Comparison of ENCODE assay signal across 1 fruit fly cellular context in the genomic region with DNA sequence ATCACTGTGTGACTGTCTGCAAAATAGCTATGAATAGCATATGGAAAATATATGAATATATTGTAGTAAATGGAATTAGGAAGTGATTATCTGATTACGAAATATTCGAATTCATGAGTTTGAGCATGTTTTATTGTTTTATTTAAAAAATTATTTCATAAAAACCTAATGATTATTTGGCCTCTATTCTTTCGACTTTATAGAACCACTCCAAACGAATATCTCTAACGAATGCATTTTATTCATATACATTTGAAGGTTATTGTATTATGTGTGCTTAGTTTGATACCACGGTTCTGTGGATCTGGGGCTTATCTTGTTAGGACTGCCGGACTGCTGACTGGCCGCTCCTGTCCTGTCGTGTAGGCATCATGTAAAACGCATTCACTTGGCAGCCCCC.
TF ChIP-seq lines count a peak whose summit lies in the region.

No protein-coding gene starts in this region.

TF ChIP-seq in whole organism, prepupa, 60 proteins besides CTCF, POLR2A, EP300 and RAD21 (continued from another document):
- TF ChIP-seq Lpt (GFP tag; optimal IDR thresholded peaks at IDR 0.05; lab: Kevin White, UChicago) (no peak), acj6 (GFP tag; optimal IDR thresholded peaks at IDR 0.05; lab: Kevin White, UChicago) (peak; percentile 61), vri (GFP tag; optimal IDR thresholded peaks at IDR 0.05; lab: Kevin White, UChicago) (peak; percentile 34), Eip75B (GFP tag; optimal IDR thresholded peaks at IDR 0.05; lab: Kevin White, UChicago) (peak; percentile 44), dsx (GFP tag; optimal IDR thresholded peaks at IDR 0.05; lab: Kevin White, UChicago; ENCODE audit: poor library complexity, severe bottlenecking) (peak; percentile 31), CG3919 (GFP tag; optimal IDR thresholded peaks at IDR 0.05; lab: Kevin White, UChicago) (peak; percentile 56), achi (GFP tag; optimal IDR thresholded peaks at IDR 0.05; lab: Kevin White, UChicago) (peak; percentile 68), CG11902 (GFP tag; optimal IDR thresholded peaks at IDR 0.05; lab: Kevin White, UChicago) (no peak), Sox14 (GFP tag; optimal IDR thresholded peaks at IDR 0.05; lab: Kevin White, UChicago) (peak; percentile 72), CG10669 (GFP tag; optimal IDR thresholded peaks at IDR 0.05; lab: Kevin White, UChicago) (peak; percentile 38), svp (GFP tag; lab: Kevin White, UChicago) (peak; percentile 80), fd85E (GFP tag; optimal IDR thresholded peaks at IDR 0.05; lab: Kevin White, UChicago) (no peak), ss (GFP tag; optimal IDR thresholded peaks at IDR 0.05; lab: Kevin White, UChicago) (peak in 1 of 2 experiments; percentile 43), CG8119 (GFP tag; IDR thresholded peaks at IDR 0.05; lab: Robert Waterston, UW) (peak; percentile 75), Eip93F (GFP tag; optimal IDR thresholded peaks at IDR 0.05; lab: Kevin White, UChicago) (no peak), CG10631 (GFP tag; optimal IDR thresholded peaks at IDR 0.05; lab: Kevin White, UChicago) (peak; percentile 75), topi (GFP tag; optimal IDR thresholded peaks at IDR 0.05; lab: Kevin White, UChicago) (peak; percentile 60), CG6808 (GFP tag; optimal IDR thresholded peaks at IDR 0.05; lab: Kevin White, UChicago) (no peak), CG3032 (tag; optimal IDR thresholded peaks at IDR 0.05; lab: Kevin White, UChicago) (peak; percentile 58), CG15336 (GFP tag; IDR thresholded peaks at IDR 0.05; lab: Robert Waterston, UW) (peak; percentile 61), pdm3 (GFP tag; optimal IDR thresholded peaks at IDR 0.05; lab: Kevin White, UChicago) (peak; percentile 68), CG11294 (GFP tag; IDR thresholded peaks at IDR 0.05; lab: Robert Waterston, UW) (no peak), CG7368 (GFP tag; optimal IDR thresholded peaks at IDR 0.05; lab: Kevin White, UChicago) (no peak), CG1621 (tag; optimal IDR thresholded peaks at IDR 0.05; lab: Kevin White, UChicago) (peak; percentile 27), net (GFP tag; optimal IDR thresholded peaks at IDR 0.05; lab: Kevin White, UChicago) (peak; percentile 52), CG8319 (GFP tag; optimal IDR thresholded peaks at IDR 0.05; lab: Kevin White, UChicago) (peak; percentile 4), CG31627 (GFP tag; optimal IDR thresholded peaks at IDR 0.05; lab: Kevin White, UChicago) (peak; percentile 38), lz (GFP tag; optimal IDR thresholded peaks at IDR 0.05; lab: Kevin White, UChicago) (peak; percentile 46), Blimp-1 (GFP tag; optimal IDR thresholded peaks at IDR 0.05; lab: Kevin White, UChicago) (peak; percentile 5), Ets21C (GFP tag; optimal IDR thresholded peaks at IDR 0.05; lab: Kevin White, UChicago) (peak; percentile 32), Ets96B (tag; optimal IDR thresholded peaks at IDR 0.05; lab: Kevin White, UChicago) (peak; percentile 72)
